Fruit fly (Drosophila melanogaster) whole organism, embryonic: ENCODE measurements around the gene Obp99d.

Experiments
- Antp ChIP-seq: fragments of 200-800 bp; sonication (Bioruptor generic); optimal IDR thresholded peaks from 3 replicates; lab custom pipeline; 2016; ENCODE audit warnings: missing biosample characterization, missing genetic modification characterization
- B-H2 ChIP-seq: fragments of 200-800 bp; sonication (Bioruptor generic); optimal IDR thresholded peaks from 2 replicates; lab custom pipeline; 2018; ENCODE audit warnings: missing biosample characterization, mild to moderate bottlenecking, missing genetic modification characterization
- Bgb ChIP-seq: fragments of 200-800 bp; sonication (Bioruptor generic); IDR thresholded peaks from 2 replicates; pipeline ENCODE4 v1.3.6; 2022; ENCODE audit warnings: missing biosample characterization, missing genetic modification characterization; ENCODE audit not compliant: partially characterized antibody
- CG10431 ChIP-seq: fragments of 200-800 bp; sonication (Bioruptor generic); optimal IDR thresholded peaks from 3 replicates; lab custom pipeline; 2018; ENCODE audit warnings: missing biosample characterization, mild to moderate bottlenecking, missing genetic modification characterization
- CG11456 ChIP-seq: fragments of 200-800 bp; sonication (Bioruptor generic); IDR thresholded peaks from 3 replicates; pipeline ENCODE4 v1.3.6; 2022; ENCODE audit warnings: missing biosample characterization, missing genetic modification characterization
- CG11723 ChIP-seq: fragments of 200-800 bp; sonication (Bioruptor generic); optimal IDR thresholded peaks from 2 replicates; lab custom pipeline; 2017; ENCODE audit warnings: missing biosample characterization, mild to moderate bottlenecking, missing genetic modification characterization
- CG12155 ChIP-seq: fragments of 200-800 bp; sonication (Bioruptor generic); optimal IDR thresholded peaks from 3 replicates; lab custom pipeline; 2016; ENCODE audit warnings: missing biosample characterization, missing genetic modification characterization
- CG12219 ChIP-seq: fragments of 200-800 bp; sonication (Bioruptor generic); optimal IDR thresholded peaks from 3 replicates; lab custom pipeline; 2018; ENCODE audit warnings: missing biosample characterization, mild to moderate bottlenecking, missing genetic modification characterization
- CG12769 ChIP-seq: fragments of 200-800 bp; sonication (Bioruptor generic); optimal IDR thresholded peaks from 2 replicates; lab custom pipeline; 2019; ENCODE audit warnings: missing biosample characterization, mild to moderate bottlenecking, missing genetic modification characterization, moderate library complexity
- CG13123 ChIP-seq: fragments of 200-800 bp; sonication (Bioruptor generic); optimal IDR thresholded peaks from 2 replicates; lab custom pipeline; 2016; ENCODE audit warnings: missing biosample characterization, missing genetic modification characterization
- CG14441 ChIP-seq: fragments of 200-800 bp; sonication (Bioruptor generic); IDR thresholded peaks from 2 replicates; pipeline ENCODE4 v1.3.6; 2022; ENCODE audit warnings: missing biosample characterization, missing genetic modification characterization
- CG15696 ChIP-seq: fragments of 200-800 bp; sonication (Bioruptor generic); optimal IDR thresholded peaks from 2 replicates; lab custom pipeline; 2019; ENCODE audit warnings: missing biosample characterization, mild to moderate bottlenecking, missing genetic modification characterization, moderate library complexity
- CG1832 ChIP-seq: fragments of 200-800 bp; sonication (Bioruptor generic); optimal IDR thresholded peaks from 2 replicates; lab custom pipeline; 2017; ENCODE audit warnings: missing biosample characterization, mild to moderate bottlenecking, missing genetic modification characterization, inconsistent platforms
- CG31441 ChIP-seq: fragments of 200-800 bp; sonication (Bioruptor generic); IDR thresholded peaks from 2 replicates; pipeline ENCODE4 v1.3.6; 2022; ENCODE audit warnings: missing biosample characterization, missing genetic modification characterization
- CG32767 ChIP-seq: fragments of 200-800 bp; sonication (Bioruptor generic); IDR thresholded peaks from 2 replicates; pipeline ENCODE4 v1.3.6; 2022; ENCODE audit warnings: missing biosample characterization, missing genetic modification characterization
- CG3838 ChIP-seq: fragments of 200-800 bp; sonication (Bioruptor generic); optimal IDR thresholded peaks from 3 replicates; lab custom pipeline; 2016; ENCODE audit warnings: missing biosample characterization, missing genetic modification characterization
- CG42726 ChIP-seq: fragments of 200-800 bp; sonication (Bioruptor generic); IDR thresholded peaks from 2 replicates; pipeline ENCODE4 v1.3.6; 2022; ENCODE audit warnings: missing biosample characterization, missing genetic modification characterization; ENCODE audit not compliant: partially characterized antibody
- CG6765 ChIP-seq: fragments of 200-800 bp; sonication (Bioruptor generic); optimal IDR thresholded peaks from 3 replicates; lab custom pipeline; 2017; ENCODE audit warnings: missing biosample characterization, mild to moderate bottlenecking, missing genetic modification characterization
- CG7357 ChIP-seq: fragments of 200-800 bp; sonication (Bioruptor generic); IDR thresholded peaks from 3 replicates; pipeline ENCODE4 v1.3.6; 2022; ENCODE audit warnings: missing biosample characterization, missing genetic modification characterization
- CoRest ChIP-seq: fragments of 200-800 bp; sonication (Bioruptor generic); optimal IDR thresholded peaks from 3 replicates; lab custom pipeline; 2018; ENCODE audit warnings: missing biosample characterization, mild to moderate bottlenecking, missing genetic modification characterization, moderate library complexity
- D19B ChIP-seq: fragments of 200-800 bp; sonication (Bioruptor generic); optimal IDR thresholded peaks from 2 replicates; lab custom pipeline; 2017; ENCODE audit warnings: missing biosample characterization, mild to moderate bottlenecking, missing genetic modification characterization
- Fer2 ChIP-seq: fragments of 200-800 bp; sonication (Bioruptor generic); optimal IDR thresholded peaks from 2 replicates; lab custom pipeline; 2018; ENCODE audit warnings: missing biosample characterization, mild to moderate bottlenecking, missing genetic modification characterization, moderate library complexity
- Jarid2 ChIP-seq: fragments of 200-800 bp; sonication (Bioruptor generic); optimal IDR thresholded peaks from 3 replicates; lab custom pipeline; 2017; ENCODE audit warnings: mild to moderate bottlenecking, missing biosample characterization, missing genetic modification reagents, missing genetic modification characterization
- Kr ChIP-seq: fragments of 200-800 bp; sonication (Bioruptor generic); optimal IDR thresholded peaks from 2 replicates; lab custom pipeline; 2017; ENCODE audit warnings: missing biosample characterization, mild to moderate bottlenecking, missing genetic modification characterization
- NK7.1 ChIP-seq: fragments of 200-800 bp; sonication (Bioruptor generic); optimal IDR thresholded peaks from 3 replicates; lab custom pipeline; 2016; ENCODE audit warnings: missing biosample characterization, missing genetic modification characterization
- Opbp ChIP-seq: fragments of 200-800 bp; sonication (Bioruptor generic); IDR thresholded peaks from 3 replicates; pipeline ENCODE4 v1.3.6; 2022; ENCODE audit warnings: missing biosample characterization, missing genetic modification characterization; ENCODE audit not compliant: partially characterized antibody
- Ravus ChIP-seq: fragments of 200-800 bp; sonication (Bioruptor generic); IDR thresholded peaks from 2 replicates; pipeline ENCODE4 v1.3.6; 2022; ENCODE audit warnings: missing biosample characterization, missing genetic modification characterization
- Rfx ChIP-seq: fragments of 200-800 bp; sonication (Bioruptor generic); IDR thresholded peaks from 2 replicates; pipeline ENCODE4 v1.3.6; 2022; ENCODE audit warnings: missing biosample characterization, missing genetic modification characterization
- Sin3A ChIP-seq: fragments of >200 bp; optimal IDR thresholded peaks from 2 replicates; lab custom pipeline; 2018
- ac ChIP-seq: fragments of 200-800 bp; sonication (Bioruptor generic); optimal IDR thresholded peaks from 3 replicates; lab custom pipeline; 2017; ENCODE audit warnings: missing biosample characterization, mild to moderate bottlenecking, missing genetic modification characterization
- caup ChIP-seq: fragments of 200-800 bp; sonication (Bioruptor generic); optimal IDR thresholded peaks from 3 replicates; lab custom pipeline; 2017; ENCODE audit warnings: missing biosample characterization, mild to moderate bottlenecking, missing genetic modification characterization, moderate library complexity; ENCODE audit not compliant: severe bottlenecking
- chm ChIP-seq: fragments of 200-800 bp; sonication (Bioruptor generic); IDR thresholded peaks from 2 replicates; pipeline ENCODE4 v1.3.6; 2022; ENCODE audit warnings: missing biosample characterization, missing genetic modification characterization
- croc ChIP-seq: fragments of 200-800 bp; sonication (Bioruptor generic); conservative IDR thresholded peaks from 3 replicates; pipeline ENCODE4 v1.3.6; 2022; ENCODE audit warnings: missing biosample characterization, missing genetic modification characterization
- disco-r ChIP-seq: fragments of 200-800 bp; sonication (Bioruptor generic); optimal IDR thresholded peaks from 2 replicates; lab custom pipeline; 2016; ENCODE audit warnings: missing biosample characterization, missing genetic modification characterization
- fu2 ChIP-seq: fragments of 200-800 bp; sonication (Bioruptor generic); optimal IDR thresholded peaks from 2 replicates; lab custom pipeline; 2016; ENCODE audit warnings: missing biosample characterization, missing genetic modification characterization
- hkb ChIP-seq, 2 experiments: fragments of 200-800 bp in 1 of 2; fragments of >200 bp in 1 of 2; sonication (Bioruptor generic) in 1 of 2; IDR thresholded peaks in 1 of 2; optimal IDR thresholded peaks in 1 of 2; 2 replicates each; pipeline versions ENCODE4 v1.3.6 to Lab custom; 2017 to 2022; ENCODE audit warnings: missing biosample characterization in 1 of 2, missing genetic modification characterization in 1 of 2
- insv ChIP-seq, 2 experiments: fragments of 200-800 bp; sonication (Bioruptor generic); optimal IDR thresholded peaks; 3 replicates each; lab custom pipeline; 2016 to 2018; ENCODE audit warnings: missing biosample characterization in 2 of 2, missing genetic modification characterization in 2 of 2
- lmd ChIP-seq: fragments of 200-800 bp; sonication (Bioruptor generic); IDR thresholded peaks from 2 replicates; pipeline ENCODE4 v1.3.6; 2022; ENCODE audit warnings: missing biosample characterization, missing genetic modification characterization
- lov ChIP-seq, 2 experiments: fragments of 200-800 bp in 1 of 2; fragments of >200 bp in 1 of 2; sonication (Bioruptor generic) in 1 of 2; IDR thresholded peaks in 1 of 2; optimal IDR thresholded peaks in 1 of 2; 2 replicates in 1 of 2; 3 replicates in 1 of 2; pipeline versions ENCODE4 v1.3.6 to Lab custom; 2017 to 2022; ENCODE audit warnings: missing biosample characterization in 1 of 2, missing genetic modification characterization in 1 of 2
- p53 ChIP-seq: fragments of 200-800 bp; sonication (Bioruptor generic); optimal IDR thresholded peaks from 2 replicates; lab custom pipeline; 2016; ENCODE audit warnings: missing biosample characterization, missing genetic modification characterization
- pan ChIP-seq, 4 experiments: fragments of >200 bp in 3 of 4; fragments of 200-800 bp in 1 of 4; sonication (Bioruptor generic) in 1 of 4; optimal IDR thresholded peaks in 3 of 4; IDR thresholded peaks in 1 of 4; 2 replicates each; pipeline versions ENCODE4 v1.3.6 to Lab custom; 2017 to 2022; ENCODE audit warnings: missing biosample characterization in 2 of 4, missing genetic modification characterization in 2 of 4, mixed read lengths in 1 of 4
- pb ChIP-seq: fragments of 200-800 bp; sonication (Bioruptor generic); optimal IDR thresholded peaks from 3 replicates; lab custom pipeline; 2016; ENCODE audit warnings: missing biosample characterization, missing genetic modification characterization
- peb ChIP-seq: fragments of 200-800 bp; sonication (Bioruptor generic); IDR thresholded peaks from 2 replicates; pipeline ENCODE4 v1.3.6; 2022; ENCODE audit warnings: missing biosample characterization, missing genetic modification characterization
- shn ChIP-seq: fragments of 200-800 bp; sonication (Bioruptor generic); optimal IDR thresholded peaks from 3 replicates; lab custom pipeline; 2016; ENCODE audit warnings: missing biosample characterization, missing genetic modification characterization
- sim ChIP-seq: fragments of 200-800 bp; sonication (Bioruptor generic); IDR thresholded peaks from 2 replicates; pipeline ENCODE4 v1.3.6; 2022; ENCODE audit warnings: missing biosample characterization, missing genetic modification characterization
- slbo ChIP-seq: fragments of 200-800 bp; sonication (Bioruptor generic); IDR thresholded peaks from 2 replicates; pipeline ENCODE4 v1.3.6; 2022; ENCODE audit warnings: missing biosample characterization, missing genetic modification characterization
- tx ChIP-seq: fragments of 200-800 bp; sonication (Bioruptor generic); optimal IDR thresholded peaks from 2 replicates; lab custom pipeline; 2016; ENCODE audit warnings: missing biosample characterization, missing genetic modification characterization
- wor ChIP-seq: fragments of 200-800 bp; sonication (Bioruptor generic); IDR thresholded peaks from 2 replicates; pipeline ENCODE4 v1.3.6; 2022; ENCODE audit warnings: missing biosample characterization, missing genetic modification characterization
- zen ChIP-seq: fragments of 200-800 bp; sonication (Bioruptor generic); optimal IDR thresholded peaks from 3 replicates; lab custom pipeline; 2018; ENCODE audit warnings: missing biosample characterization, mild to moderate bottlenecking, missing genetic modification characterization, moderate library complexity

Gene Obp99d

DNA sequence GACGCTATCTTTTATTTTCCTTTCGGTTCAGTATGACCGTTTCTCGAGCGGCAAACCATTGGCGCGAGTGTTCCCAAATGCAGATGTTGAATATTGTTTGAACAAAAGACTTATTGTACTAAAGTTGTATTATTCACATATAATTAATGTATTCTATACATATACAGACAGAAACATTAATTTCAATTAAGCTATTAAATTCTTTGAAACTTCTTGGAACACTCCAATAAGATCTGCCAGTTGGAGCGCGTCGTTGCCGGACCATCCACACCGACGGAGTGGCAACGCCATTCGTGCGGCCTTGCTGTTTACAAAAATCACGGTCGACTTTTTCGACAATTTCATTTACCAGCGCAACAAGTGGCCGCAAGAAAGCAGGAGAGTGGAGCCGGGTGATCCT lies 30.8 kb downstream of the Obp99d start, which contains the start of the genes Wdr24 and IntS11 (continued):
- TF ChIP-seq CG13123 (GFP tag; lab: Kevin White, UChicago) (peak; percentile 51), croc (GFP tag; lab: Robert Waterston, UW) (peak; percentile 75), caup (peak; percentile 79), disco-r (peak; percentile 7), CG6765 (no peak), sim (GFP tag; lab: Robert Waterston, UW) (0 out of 2 replicates have a peak, but pooled peaks have one; percentile 49), CG7357 (GFP tag; lab: Robert Waterston, UW) (peak; percentile 81), slbo (GFP tag; lab: Robert Waterston, UW) (peak; percentile 98), tx (GFP tag; lab: Kevin White, UChicago) (peak; percentile 60), CG1832 (GFP tag; lab: Kevin White, UChicago) (no peak), Bgb (GFP tag; lab: Robert Waterston, UW) (peak; percentile 37; the same call in 1 of the 2 replicates), CG10431 (GFP tag; lab: Kevin White, UChicago) (no peak), Kr (GFP tag; lab: Kevin White, UChicago) (no peak), CG11723 (GFP tag; lab: Kevin White, UChicago) (no peak), hkb (optimal IDR thresholded peaks at IDR 0.05; lab: Kevin White, UChicago) (peak; percentile 97), hkb (GFP tag; IDR thresholded peaks at IDR 0.05; lab: Robert Waterston, UW) (peak; percentile 73), lmd (GFP tag; lab: Robert Waterston, UW) (peak; percentile 94), pan (optimal IDR thresholded peaks at IDR 0.05; lab: Kevin White, UChicago) (no peak), pan (GFP tag; optimal IDR thresholded peaks at IDR 0.05 in 1 of 2, IDR thresholded peaks at IDR 0.05 in 1 of 2) (peak in 1 of 2 experiments; percentile 96), CG15696 (tag; lab: Kevin White, UChicago) (peak; percentile 60), Opbp (GFP tag; lab: Robert Waterston, UW) (peak; percentile 35; the same call in 1 of the 3 replicates), CG31441 (GFP tag; lab: Robert Waterston, UW) (no peak; the same call in 1 of the 2 replicates), p53 (GFP tag; lab: Kevin White, UChicago) (no peak), CG12219 (GFP tag; lab: Kevin White, UChicago) (no peak), Jarid2 (no peak), peb (GFP tag; lab: Robert Waterston, UW) (peak; percentile 71), CG42726 (GFP tag; lab: Robert Waterston, UW) (no peak), CG32767 (GFP tag; lab: Robert Waterston, UW) (peak; percentile 75), CG12769 (tag; lab: Kevin White, UChicago) (no peak), D19B (GFP tag; lab: Kevin White, UChicago) (no peak), wor (GFP tag; lab: Robert Waterston, UW) (peak; percentile 69), CoRest (tag; lab: Kevin White, UChicago) (peak; percentile 91), CG14441 (peak; percentile 96), NK7.1 (GFP tag; lab: Kevin White, UChicago) (no peak), ac (GFP tag; lab: Kevin White, UChicago) (no peak), B-H2 (GFP tag; lab: Kevin White, UChicago) (peak; percentile 74), CG3838 (GFP tag; lab: Kevin White, UChicago) (no peak), shn (GFP tag; lab: Kevin White, UChicago) (peak; percentile 77), Fer2 (tag; lab: Kevin White, UChicago) (peak; percentile 80), Rfx (GFP tag; lab: Robert Waterston, UW) (peak; percentile 97), pb (GFP tag; lab: Kevin White, UChicago) (no peak), lov (optimal IDR thresholded peaks at IDR 0.05; lab: Kevin White, UChicago) (no peak), lov (GFP tag; IDR thresholded peaks at IDR 0.05; lab: Robert Waterston, UW) (no peak), chm (GFP tag; lab: Robert Waterston, UW) (peak; percentile 69), fu2 (GFP tag; lab: Kevin White, UChicago) (peak; percentile 69), zen (peak; percentile 59), insv (GFP tag; optimal IDR thresholded peaks at IDR 0.05; lab: Kevin White, UChicago) (peak; percentile 31 to 94), CG11456 (GFP tag; lab: Robert Waterston, UW) (peak; percentile 93), Ravus (peak; percentile 68), CG12155 (GFP tag; lab: Kevin White, UChicago) (peak; percentile 89), Sin3A (lab: Kevin White, UChicago) (peak; percentile 93), Antp (GFP tag; lab: Kevin White, UChicago) (peak; percentile 58)
